Worm (Caenorhabditis elegans) whole organism, late embryonic: Measurements from ENCODE around the gene C07E3.9.

ENCODE experiments used
- F13H6.1 ChIP-seq: sonication (generic microtip); optimal IDR thresholded peaks from 2 replicates; lab custom pipeline; 2016; ENCODE audit warnings: missing genetic modification characterization, missing compliant biosample characterization
- K02D7.2 ChIP-seq: sonication (generic microtip); optimal IDR thresholded peaks from 2 replicates; lab custom pipeline; 2017; ENCODE audit warnings: mild to moderate bottlenecking, missing genetic modification characterization, missing compliant biosample characterization
- K09A11.1 ChIP-seq: sonication (generic microtip); optimal IDR thresholded peaks from 2 replicates; lab custom pipeline; 2017; ENCODE audit warnings: antibody characterized with exemption, mild to moderate bottlenecking, missing genetic modification characterization, missing compliant biosample characterization; ENCODE audit not compliant: insufficient read depth
- ahr-1 ChIP-seq: sonication (generic microtip); optimal IDR thresholded peaks from 2 replicates; lab custom pipeline; 2016; ENCODE audit warnings: missing genetic modification characterization, missing compliant biosample characterization
- ceh-18 ChIP-seq: sonication (generic microtip); optimal IDR thresholded peaks from 2 replicates; lab custom pipeline; 2016; ENCODE audit warnings: missing genetic modification characterization, missing compliant biosample characterization
- ceh-19 ChIP-seq: fragments of 200-800 bp; sonication (Bioruptor generic); optimal IDR thresholded peaks from 2 replicates; lab custom pipeline; 2018; ENCODE audit warnings: mild to moderate bottlenecking, missing genetic modification characterization, missing compliant biosample characterization
- ceh-2 ChIP-seq: sonication (generic microtip); optimal IDR thresholded peaks from 2 replicates; lab custom pipeline; 2016; ENCODE audit warnings: missing genotype, missing genetic modification characterization, missing compliant biosample characterization
- ceh-22 ChIP-seq: sonication (generic microtip); optimal IDR thresholded peaks from 2 replicates; lab custom pipeline; 2017; ENCODE audit warnings: missing biosample characterization, missing genetic modification characterization
- ceh-24 ChIP-seq: sonication (generic microtip); optimal IDR thresholded peaks from 2 replicates; lab custom pipeline; 2016; ENCODE audit warnings: mild to moderate bottlenecking, missing genetic modification characterization, missing compliant biosample characterization
- ceh-31 ChIP-seq: sonication (generic microtip); optimal IDR thresholded peaks from 2 replicates; lab custom pipeline; 2016; ENCODE audit warnings: missing genetic modification characterization, missing compliant biosample characterization
- ceh-34 ChIP-seq: sonication (generic microtip); optimal IDR thresholded peaks from 2 replicates; lab custom pipeline; 2016; ENCODE audit warnings: mild to moderate bottlenecking, missing genetic modification characterization, missing compliant biosample characterization
- ceh-45 ChIP-seq: fragments of 200-800 bp; sonication (Bioruptor generic); IDR thresholded peaks from 2 replicates; pipeline ENCODE4 v1.3.6; 2022; ENCODE audit warnings: missing genetic modification reagents, missing genetic modification characterization, missing compliant biosample characterization
- ceh-48 ChIP-seq: sonication (generic microtip); optimal IDR thresholded peaks from 2 replicates; lab custom pipeline; 2016; ENCODE audit warnings: missing genetic modification characterization, inconsistent platforms, missing compliant biosample characterization
- ceh-6 ChIP-seq: fragments of 200-800 bp; sonication (Bioruptor generic); optimal IDR thresholded peaks from 2 replicates; lab custom pipeline; 2018; ENCODE audit warnings: mild to moderate bottlenecking, missing genetic modification characterization, missing compliant biosample characterization
- che-1 ChIP-seq: sonication (generic microtip); optimal IDR thresholded peaks from 2 replicates; lab custom pipeline; 2016; ENCODE audit warnings: mild to moderate bottlenecking, missing genetic modification characterization, missing compliant biosample characterization
- elt-4 ChIP-seq: sonication (generic microtip); optimal IDR thresholded peaks from 2 replicates; lab custom pipeline; 2016; ENCODE audit warnings: missing genetic modification characterization, missing compliant biosample characterization
- ets-4 ChIP-seq: sonication (generic microtip); optimal IDR thresholded peaks from 2 replicates; lab custom pipeline; 2016; ENCODE audit warnings: missing genetic modification characterization, missing compliant biosample characterization
- fkh-6 ChIP-seq: sonication (generic microtip); optimal IDR thresholded peaks from 2 replicates; lab custom pipeline; 2016; ENCODE audit warnings: missing genetic modification characterization, missing compliant biosample characterization
- gmeb-2 ChIP-seq: sonication (generic microtip); optimal IDR thresholded peaks from 2 replicates; lab custom pipeline; 2016; ENCODE audit warnings: missing genetic modification characterization, inconsistent platforms, missing compliant biosample characterization
- hlh-13 ChIP-seq: fragments of 200-800 bp; sonication (Bioruptor generic); optimal IDR thresholded peaks from 2 replicates; lab custom pipeline; 2018; ENCODE audit warnings: mild to moderate bottlenecking, missing genetic modification characterization, missing compliant biosample characterization
- hlh-8 ChIP-seq: sonication (generic microtip); optimal IDR thresholded peaks from 2 replicates; lab custom pipeline; 2016; ENCODE audit warnings: missing genotype, missing genetic modification characterization, missing compliant biosample characterization
- lin-11 ChIP-seq: fragments of 200-800 bp; sonication (Bioruptor generic); optimal IDR thresholded peaks from 2 replicates; lab custom pipeline; 2018; ENCODE audit warnings: mild to moderate bottlenecking, missing genetic modification characterization, missing compliant biosample characterization
- mec-3 ChIP-seq: sonication (generic microtip); optimal IDR thresholded peaks from 2 replicates; lab custom pipeline; 2016; ENCODE audit warnings: borderline replicate concordance, missing genetic modification characterization, missing compliant biosample characterization
- nfya-1 ChIP-seq: sonication (generic microtip); optimal IDR thresholded peaks from 2 replicates; lab custom pipeline; 2017; ENCODE audit warnings: missing genetic modification characterization, mild to moderate bottlenecking, missing compliant biosample characterization, antibody characterized with exemption, moderate library complexity
- nhr-11 ChIP-seq: fragments of 150-350 bp; optimal IDR thresholded peaks from 2 replicates; lab custom pipeline; 2014; ENCODE audit warnings: missing biosample characterization, missing genetic modification characterization
- npax-4 ChIP-seq: sonication (generic microtip); optimal IDR thresholded peaks from 2 replicates; lab custom pipeline; 2016; ENCODE audit warnings: missing genetic modification characterization, missing compliant biosample characterization
- odd-2 ChIP-seq: sonication (generic microtip); optimal IDR thresholded peaks from 2 replicates; lab custom pipeline; 2017; ENCODE audit warnings: antibody characterized with exemption, mild to moderate bottlenecking, missing genetic modification characterization, missing compliant biosample characterization
- pag-3 ChIP-seq: sonication (generic microtip); optimal IDR thresholded peaks from 2 replicates; lab custom pipeline; 2016; ENCODE audit warnings: missing compliant biosample characterization, missing genetic modification characterization, borderline replicate concordance
- pat-9 ChIP-seq: fragments of 200-800 bp; sonication (Bioruptor generic); optimal IDR thresholded peaks from 2 replicates; lab custom pipeline; 2018; ENCODE audit warnings: mild to moderate bottlenecking, missing genetic modification characterization, moderate library complexity, missing compliant biosample characterization
- pha-4 ChIP-seq: fragments of 150-350 bp; optimal IDR thresholded peaks from 2 replicates; lab custom pipeline; 2018; ENCODE audit warnings: missing biosample characterization, missing genetic modification reagents, missing genetic modification characterization
- pros-1 ChIP-seq: fragments of 150-350 bp; optimal IDR thresholded peaks from 2 replicates; lab custom pipeline; 2014; ENCODE audit warnings: missing biosample characterization, missing genetic modification reagents, missing genetic modification characterization
- ref-2 ChIP-seq: sonication (generic microtip); optimal IDR thresholded peaks from 2 replicates; lab custom pipeline; 2016; ENCODE audit warnings: missing genetic modification characterization, missing compliant biosample characterization
- rnt-1 ChIP-seq: sonication (generic microtip); optimal IDR thresholded peaks from 2 replicates; lab custom pipeline; 2016; ENCODE audit warnings: missing genetic modification characterization, missing compliant biosample characterization
- sdc-2 ChIP-seq: sonication (generic microtip); optimal IDR thresholded peaks from 2 replicates; lab custom pipeline; 2016; ENCODE audit warnings: missing genotype, missing genetic modification characterization, missing compliant biosample characterization
- sox-2 ChIP-seq: fragments of 200-800 bp; sonication (Bioruptor generic); IDR thresholded peaks from 2 replicates; pipeline ENCODE4 v1.3.6; 2022; ENCODE audit warnings: missing genetic modification reagents, missing genetic modification characterization, missing compliant biosample characterization
- tbx-2 ChIP-seq: sonication (generic microtip); optimal IDR thresholded peaks from 2 replicates; lab custom pipeline; 2016; ENCODE audit warnings: missing genetic modification characterization, missing compliant biosample characterization
- ttx-3 ChIP-seq: sonication (generic microtip); optimal IDR thresholded peaks from 2 replicates; lab custom pipeline; 2016; ENCODE audit warnings: missing genetic modification reagents, missing genetic modification characterization, missing compliant biosample characterization
- unc-55 ChIP-seq: sonication (generic microtip); optimal IDR thresholded peaks from 2 replicates; lab custom pipeline; 2017; ENCODE audit warnings: missing biosample characterization, missing genetic modification reagents, missing genetic modification characterization
- unc-86 ChIP-seq: sonication (generic microtip); optimal IDR thresholded peaks from 2 replicates; lab custom pipeline; 2016; ENCODE audit warnings: missing genetic modification characterization, missing compliant biosample characterization
- ztf-16 ChIP-seq: sonication (generic microtip); optimal IDR thresholded peaks from 2 replicates; lab custom pipeline; 2017; ENCODE audit warnings: missing genetic modification characterization, missing compliant biosample characterization

The C07E3.9 gene

ce11 chrII:10304736-10305135 is 45.8 kb upstream of the C07E3.9 start:
- 0 out of 2 replicates have a peak, but pooled peaks have one; percentile 8 for TF ChIP-seq ceh-45 (GFP tag; lab: Robert Waterston, UW)
- peak; percentile 5 for TF ChIP-seq gmeb-2 (tag; lab: Kevin White, UChicago)

DNA sequence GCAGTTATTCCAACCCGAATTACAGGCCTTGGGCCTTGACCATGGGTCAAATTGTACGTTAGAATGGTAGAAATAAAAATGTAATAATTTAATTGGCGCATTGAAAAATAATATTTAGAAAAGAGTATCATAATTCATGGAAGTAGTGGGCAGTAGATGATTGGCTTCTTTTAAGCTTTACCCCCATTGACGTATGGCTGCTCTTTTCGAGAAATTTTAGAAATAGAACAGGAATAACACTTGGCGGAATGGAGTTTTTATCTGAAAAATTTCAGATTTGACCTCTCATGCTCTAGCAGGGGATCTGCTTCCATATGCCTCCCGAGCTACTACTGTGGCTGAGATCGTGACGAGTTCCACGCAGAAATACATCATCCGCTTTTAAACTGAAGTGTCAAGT is 41.8 kb upstream of the C07E3.9 start, which contains the start of gene gcy-4:
gcy-4 (minus strand) TSS at position 101 of the 400 bp plus-strand sequence.
- TF ChIP-seq nfya-1 (no peak), K09A11.1 (tag; lab: Kevin White, UChicago) (no peak), K02D7.2 (tag; lab: Kevin White, UChicago) (no peak), ceh-19 (GFP tag; lab: Kevin White, UChicago) (no peak), hlh-8 (tag; lab: Kevin White, UChicago) (no peak), unc-86 (tag; lab: Kevin White, UChicago) (no peak), odd-2 (no peak)

ce11 chrII:10309337-10309736 is 41.2 kb upstream of the C07E3.9 start, which contains the start of gene ZK970.8:
Gene ZK970.8, plus strand, starts transcription at chrII:10309637.
- TF ChIP-seq rnt-1 (tag; lab: Kevin White, UChicago): no peak

- TF ChIP-seq hlh-13 (GFP tag; lab: Kevin White, UChicago) (no peak), pha-4 (tag; lab: Kevin White, UChicago) (no peak), ztf-16 (tag; lab: Kevin White, UChicago) (no peak), K09A11.1 (tag; lab: Kevin White, UChicago) (no peak), ceh-31 (no peak), che-1 (no peak), lin-11 (tag; lab: Kevin White, UChicago) (no peak), ceh-22 (tag; lab: Kevin White, UChicago) (no peak), F13H6.1 (tag; lab: Kevin White, UChicago) (no peak), ceh-6 (GFP tag; lab: Kevin White, UChicago) (no peak), pat-9 (tag; lab: Kevin White, UChicago) (no peak), npax-4 (tag; lab: Kevin White, UChicago) (no peak), ceh-48 (tag; lab: Kevin White, UChicago) (no peak), mec-3 (no peak)
These were observed 38.6 kb upstream of the C07E3.9 start, which contains the start of gene srlf-34 for ce11 chrII:10311973-10312372. Gene srlf-34, plus strand, starts transcription at chrII:10312293.

- TF ChIP-seq pag-3 (tag; lab: Kevin White, UChicago): no peak
- TF ChIP-seq ceh-18: no peak
- no peak for TF ChIP-seq sox-2 (GFP tag; lab: Robert Waterston, UW)
- no peak for TF ChIP-seq ceh-22 (tag; lab: Kevin White, UChicago)
- no peak for TF ChIP-seq unc-55 (GFP tag; lab: Kevin White, UChicago)
- TF ChIP-seq tbx-2: no peak
- TF ChIP-seq elt-4 (tag; lab: Kevin White, UChicago): no peak
These were observed 35.3 kb upstream of the C07E3.9 start, which contains the start of gene idpp-8 for ce11 chrII:10315252-10315651. Gene idpp-8, plus strand, starts transcription at chrII:10315552.

DNA sequence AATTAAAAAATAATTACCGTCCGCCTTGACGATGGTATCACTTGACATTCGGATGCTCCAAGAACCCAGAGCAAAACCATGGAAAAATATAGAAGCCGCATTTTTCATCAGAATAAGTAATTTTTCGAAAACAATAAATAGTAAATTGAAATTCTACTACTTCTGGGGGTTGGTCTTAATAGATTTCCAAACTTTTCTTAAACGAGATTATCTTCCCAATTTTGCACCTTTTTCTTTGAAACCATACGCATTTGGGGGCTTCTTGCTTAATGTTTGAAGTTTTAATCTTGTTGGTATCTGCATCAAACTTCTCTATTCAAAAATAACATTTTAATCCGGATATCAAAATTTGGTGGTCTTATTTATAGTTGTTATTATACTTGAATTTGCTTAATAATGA is 34.4 kb upstream of the C07E3.9 start, which contains the start of gene gcy-5:
gcy-5 (minus strand) TSS at position 101 of the 400 bp plus-strand sequence.
- TF ChIP-seq ceh-6 (GFP tag; lab: Kevin White, UChicago) (no peak), ttx-3 (tag; lab: Kevin White, UChicago) (no peak), pat-9 (tag; lab: Kevin White, UChicago) (no peak), ceh-2 (tag; lab: Kevin White, UChicago) (no peak), elt-4 (tag; lab: Kevin White, UChicago) (no peak), ets-4 (tag; lab: Kevin White, UChicago) (no peak), nhr-11 (tag; lab: Kevin White, UChicago) (no peak), pros-1 (no peak), fkh-6 (tag; lab: Kevin White, UChicago) (no peak), ceh-34 (tag; lab: Kevin White, UChicago) (no peak), sdc-2 (tag; lab: Kevin White, UChicago) (no peak), ahr-1 (tag; lab: Kevin White, UChicago) (no peak), ref-2 (tag; lab: Kevin White, UChicago) (no peak), ceh-24 (no peak)
